Worm (Caenorhabditis elegans): ENCODE results near the gene pstk-1.

The pstk-1 gene

ce11 chrIII:12453315-12453714 is 13.1 kb upstream of the pstk-1 start, which contains the start of gene ani-1 (continued):
- TF ChIP-seq ceh-91 (GFP tag; IDR thresholded peaks at IDR 0.05) (peak; percentile 85), rcor-1 (GFP tag; IDR thresholded peaks at IDR 0.05) (peak; percentile 84), nfya-2 (GFP tag; IDR thresholded peaks at IDR 0.05) (no peak), Y53G8AR.9 (GFP tag; conservative IDR thresholded peaks at IDR 0.05) (peak; percentile 57; the same call in 1 of the 2 replicates), Y79H2A.3 (GFP tag; conservative IDR thresholded peaks at IDR 0.05) (no peak; the same call in 1 of the 2 replicates), hrde-1 (tag; optimal IDR thresholded peaks at IDR 0.05; ENCODE audit: borderline replicate concordance) (peak; percentile 9), F49E8.2 (tag; optimal IDR thresholded peaks at IDR 0.05; ENCODE audit: insufficient read depth) (peak; percentile 32), akir-1 (GFP tag; optimal IDR thresholded peaks at IDR 0.05) (no peak), C06A6.2 (GFP tag; conservative IDR thresholded peaks at IDR 0.05) (peak; percentile 32; the same call in 1 of the 2 replicates), efl-1 (GFP tag; optimal IDR thresholded peaks at IDR 0.05) (peak; percentile 91), C17E4.6 (GFP tag; IDR thresholded peaks at IDR 0.05) (peak; percentile 59; the same call in 1 of the 2 replicates), sea-2 (GFP tag; IDR thresholded peaks at IDR 0.05) (no peak), ekl-4 (GFP tag; IDR thresholded peaks at IDR 0.05) (peak; percentile 61)

ce11 chrIII:12453785-12454184 is 12.6 kb upstream of the pstk-1 start:
- TF ChIP-seq sptf-2 (GFP tag; optimal IDR thresholded peaks at IDR 0.05) (no peak), hlh-26 (GFP tag; conservative IDR thresholded peaks at IDR 0.05) (no peak), nhr-80 (tag; optimal IDR thresholded peaks at IDR 0.05) (peak; percentile 37), ztf-26 (tag; optimal IDR thresholded peaks at IDR 0.05) (no peak), B0261.1 (tag; optimal IDR thresholded peaks at IDR 0.05) (no peak), rpc-1 (optimal IDR thresholded peaks at IDR 0.05) (no peak), rpc-1 (tag; optimal IDR thresholded peaks at IDR 0.05) (no peak), cebp-1 (GFP tag; IDR thresholded peaks at IDR 0.05) (no peak), cebp-1 (tag; optimal IDR thresholded peaks at IDR 0.05) (peak; percentile 2), tbx-9 (tag; optimal IDR thresholded peaks at IDR 0.05; ENCODE audit: borderline replicate concordance) (no peak), rcor-1 (GFP tag; IDR thresholded peaks at IDR 0.05) (peak; percentile 34; the same call in 1 of the 2 replicates)

ce11 chrIII:12455651-12456420 is 10.6 kb upstream of the pstk-1 start:
- TF ChIP-seq ekl-4 (GFP tag; IDR thresholded peaks at IDR 0.05) (peak; percentile 34; the same call in 1 of the 2 replicates), ccch-3 (GFP tag; optimal IDR thresholded peaks at IDR 0.05) (no peak), mcd-1 (GFP tag; IDR thresholded peaks at IDR 0.05) (peak; percentile 49)

ce11 chrIII:12456801-12457647 is 9.4 kb upstream of the pstk-1 start, which contains the start of the genes scav-3 and Y49E10.21:
TSS of gene scav-3 (minus strand) at chrIII:12456850.
TSS of gene Y49E10.21 (plus strand) at chrIII:12457597.
- TF ChIP-seq Y95B8A.8 (GFP tag; IDR thresholded peaks at IDR 0.05) (0 out of 2 replicates have a peak, but pooled peaks have one; percentile 36), D2030.7 (GFP tag; IDR thresholded peaks at IDR 0.05) (peak; percentile 57; the same call in 1 of the 2 replicates), lin-54 (GFP tag; optimal IDR thresholded peaks at IDR 0.05) (peak; percentile 59), egrh-3 (GFP tag; IDR thresholded peaks at IDR 0.05) (no peak), ccch-3 (GFP tag; optimal IDR thresholded peaks at IDR 0.05) (no peak), ceh-27 (GFP tag; optimal IDR thresholded peaks at IDR 0.05) (no peak), cebp-1 (GFP tag; IDR thresholded peaks at IDR 0.05) (no peak), cebp-1 (tag; optimal IDR thresholded peaks at IDR 0.05) (peak; percentile 51), ceh-58 (GFP tag; IDR thresholded peaks at IDR 0.05) (no peak), lsl-1 (GFP tag; optimal IDR thresholded peaks at IDR 0.05) (peak; percentile 99), tlf-1 (GFP tag; optimal IDR thresholded peaks at IDR 0.05) (peak; percentile 11), madf-8 (GFP tag; conservative IDR thresholded peaks at IDR 0.05) (peak; percentile 78), repo-1 (tag; optimal IDR thresholded peaks at IDR 0.05) (no peak), F52B5.7 (tag; optimal IDR thresholded peaks at IDR 0.05) (no peak), madf-6 (GFP tag; IDR thresholded peaks at IDR 0.05) (peak; percentile 91), egl-18 (GFP tag; IDR thresholded peaks at IDR 0.05) (no peak), madf-3 (GFP tag; IDR thresholded peaks at IDR 0.05) (no peak), xnd-1 (tag; optimal IDR thresholded peaks at IDR 0.05) (peak; percentile 98), C17E4.6 (GFP tag; IDR thresholded peaks at IDR 0.05) (no peak), mcd-1 (GFP tag; IDR thresholded peaks at IDR 0.05) (peak; percentile 56; the same call in 1 of the 2 replicates), sea-2 (GFP tag; IDR thresholded peaks at IDR 0.05) (no peak), lin-26 (GFP tag; IDR thresholded peaks at IDR 0.05) (no peak)
